Fruit fly (Drosophila melanogaster): ENCODE data around the gene side-VII.
A peak's percentile ranks its signal among the peaks of the same experiment; 100 is the strongest.

side-VII gene

dm6 chr3R:9771519-9771972 lies 31.8 kb upstream of the side-VII start, which contains the start of gene CG9471 (continued):
- peak; percentile 87 for TF ChIP-seq CG16815 (GFP tag; optimal IDR thresholded peaks at IDR 0.05)
- peak; percentile 89 for TF ChIP-seq CG4730 (GFP tag; IDR thresholded peaks at IDR 0.05)
- TF ChIP-seq pzg (GFP tag; optimal IDR thresholded peaks at IDR 0.05): peak; percentile 54
- peak; percentile 78 for TF ChIP-seq Bdp1 (GFP tag; optimal IDR thresholded peaks at IDR 0.05)
- TF ChIP-seq insv (GFP tag; optimal IDR thresholded peaks at IDR 0.05): peak in 1 of 2 experiments; percentile 55
- peak; percentile 92 for TF ChIP-seq CG9817 (tag; optimal IDR thresholded peaks at IDR 0.05)
- peak; percentile 91 for TF ChIP-seq CG13296 (GFP tag; optimal IDR thresholded peaks at IDR 0.05)
- peak; percentile 70 for TF ChIP-seq Ets97D (GFP tag; optimal IDR thresholded peaks at IDR 0.05)
- peak; percentile 95 for TF ChIP-seq mam (GFP tag; optimal IDR thresholded peaks at IDR 0.05)
- TF ChIP-seq CG2712 (tag; optimal IDR thresholded peaks at IDR 0.05): peak; percentile 92
- TF ChIP-seq chm (GFP tag; IDR thresholded peaks at IDR 0.05): peak; percentile 93
- peak; percentile 89 for TF ChIP-seq BtbVII (GFP tag; optimal IDR thresholded peaks at IDR 0.05)
- TF ChIP-seq CG12236 (GFP tag; optimal IDR thresholded peaks at IDR 0.05): peak; percentile 81
- TF ChIP-seq Stat92E (GFP tag; optimal IDR thresholded peaks at IDR 0.05): peak in 1 of 3 experiments; percentile 71
- TF ChIP-seq HHEX (GFP tag; optimal IDR thresholded peaks at IDR 0.05): peak; percentile 93
- TF ChIP-seq sisA (GFP tag; IDR thresholded peaks at IDR 0.05): peak; percentile 93
- TF ChIP-seq Pdp1 (GFP tag; optimal IDR thresholded peaks at IDR 0.05): peak; percentile 88 to 92
- peak; percentile 94 for TF ChIP-seq CG12391 (tag; optimal IDR thresholded peaks at IDR 0.05)
- TF ChIP-seq zfh2 (GFP tag; optimal IDR thresholded peaks at IDR 0.05): peak; percentile 85
- peak; percentile 92 for TF ChIP-seq CG12299 (tag; optimal IDR thresholded peaks at IDR 0.05)
- peak; percentile 94 for TF ChIP-seq CG32532 (GFP tag; IDR thresholded peaks at IDR 0.05)
- TF ChIP-seq CG15011 (GFP tag; optimal IDR thresholded peaks at IDR 0.05): peak; percentile 86
- peak; percentile 76 for TF ChIP-seq CG2202 (tag; optimal IDR thresholded peaks at IDR 0.05)
- TF ChIP-seq CG1792 (GFP tag; optimal IDR thresholded peaks at IDR 0.05): peak; percentile 83
- peak; percentile 93 for TF ChIP-seq CG8924 (tag; optimal IDR thresholded peaks at IDR 0.05)
- peak; percentile 88 for TF ChIP-seq Nf-YA (GFP tag; IDR thresholded peaks at IDR 0.05)
- TF ChIP-seq CG17568 (GFP tag; optimal IDR thresholded peaks at IDR 0.05): no peak
- TF ChIP-seq cwo (GFP tag; optimal IDR thresholded peaks at IDR 0.05): peak; percentile 85
- peak; percentile 67 for TF ChIP-seq CG10321 (GFP tag; IDR thresholded peaks at IDR 0.05)
- peak; percentile 90 for TF ChIP-seq CG13424 (tag; optimal IDR thresholded peaks at IDR 0.05)
- TF ChIP-seq Meics (GFP tag; optimal IDR thresholded peaks at IDR 0.05): peak; percentile 93
- TF ChIP-seq Dp (GFP tag; optimal IDR thresholded peaks at IDR 0.05): peak; percentile 90
- TF ChIP-seq ttk (GFP tag; IDR thresholded peaks at IDR 0.05): peak; percentile 87
- peak; percentile 83 for TF ChIP-seq CG7357 (GFP tag; IDR thresholded peaks at IDR 0.05)
- peak; percentile 62 for TF ChIP-seq Jarid2 (GFP tag; optimal IDR thresholded peaks at IDR 0.05)
- peak; percentile 75 for TF ChIP-seq Nf-YB (GFP tag; optimal IDR thresholded peaks at IDR 0.05)
- peak; percentile 90 for TF ChIP-seq Abd-B (GFP tag; optimal IDR thresholded peaks at IDR 0.05)
- TF ChIP-seq fd102C (GFP tag; optimal IDR thresholded peaks at IDR 0.05): peak; percentile 57
- peak; percentile 89 for TF ChIP-seq wdn (GFP tag; IDR thresholded peaks at IDR 0.05)
- peak; percentile 72 for TF ChIP-seq CG30431 (GFP tag; optimal IDR thresholded peaks at IDR 0.05)
- peak; percentile 57 for TF ChIP-seq CG3163 (GFP tag; optimal IDR thresholded peaks at IDR 0.05)
- TF ChIP-seq CG16813 (GFP tag; IDR thresholded peaks at IDR 0.05; ENCODE audit: partially characterized antibody): 0 out of 3 replicates have a peak, but pooled peaks have one; percentile 24
- TF ChIP-seq bab2 (GFP tag; optimal IDR thresholded peaks at IDR 0.05): peak; percentile 87
- TF ChIP-seq Deaf1 (tag; optimal IDR thresholded peaks at IDR 0.05): peak; percentile 73
- peak; percentile 93 for TF ChIP-seq CG7786 (GFP tag; optimal IDR thresholded peaks at IDR 0.05)
- TF ChIP-seq CG10366 (GFP tag; IDR thresholded peaks at IDR 0.05): peak; percentile 93
- peak; percentile 93 for TF ChIP-seq CG12659 (GFP tag; optimal IDR thresholded peaks at IDR 0.05)
- peak; percentile 26 for TF ChIP-seq CTCF (GFP tag; optimal IDR thresholded peaks at IDR 0.05)
- TF ChIP-seq sob (GFP tag; IDR thresholded peaks at IDR 0.05): peak; percentile 94
- TF ChIP-seq corto (GFP tag; optimal IDR thresholded peaks at IDR 0.05): peak; percentile 86

Measured in whole organism, embryonic.